Fruit fly (Drosophila melanogaster) whole organism: Measurements from ENCODE around the gene CG17637.

Experiments used
- CG8478 ChIP-seq: fragments of >200 bp; optimal IDR thresholded peaks from 2 replicates; lab custom pipeline; 2018; ENCODE audit warnings: inconsistent platforms
- Dll ChIP-seq: fragments of >200 bp; optimal IDR thresholded peaks from 2 replicates; lab custom pipeline; 2017
- EcR ChIP-seq, 2 experiments: fragments of >200 bp; optimal IDR thresholded peaks; 2 replicates each; lab custom pipeline; 2017; ENCODE audit warnings: missing biosample characterization in 2 of 2, missing genetic modification characterization in 2 of 2, missing genetic modification reagents in 2 of 2
- pan ChIP-seq: fragments of >200 bp; optimal IDR thresholded peaks from 2 replicates; lab custom pipeline; 2017
- psq ChIP-seq: fragments of >200 bp; optimal IDR thresholded peaks from 2 replicates; lab custom pipeline; 2017
- usp ChIP-seq: fragments of >200 bp; optimal IDR thresholded peaks from 2 replicates; lab custom pipeline; 2017; ENCODE audit warnings: missing biosample characterization, missing genetic modification characterization, mixed read lengths

- TF ChIP-seq usp (GFP tag; lab: Kevin White, UChicago) (no peak), Dll (lab: Kevin White, UChicago) (no peak), psq (lab: Kevin White, UChicago) (no peak), pan (lab: Kevin White, UChicago) (no peak), EcR (GFP tag; optimal IDR thresholded peaks at IDR 0.05; lab: Kevin White, UChicago) (no peak), CG8478 (lab: Kevin White, UChicago) (no peak)
Observed at dm6 chr3L:20533409-20533808, 29.4 kb downstream of the CG17637 start, which contains the start of gene CG13250.
